Fruit fly (Drosophila melanogaster) whole organism, embryonic: ENCODE data around the gene RhoGAP18B.

ENCODE experiments used
- Adf1 ChIP-seq: fragments of 200-800 bp; sonication (Bioruptor generic); IDR thresholded peaks from 2 replicates; pipeline ENCODE4 v1.3.6; 2022; ENCODE audit warnings: missing biosample characterization, missing genetic modification characterization
- Antp ChIP-seq: fragments of 200-800 bp; sonication (Bioruptor generic); optimal IDR thresholded peaks from 3 replicates; lab custom pipeline; 2016; ENCODE audit warnings: missing biosample characterization, missing genetic modification characterization
- Awh ChIP-seq: fragments of 200-800 bp; sonication (Bioruptor generic); IDR thresholded peaks from 2 replicates; pipeline ENCODE4, ENCODE4 v1.3.6; 2022; ENCODE audit warnings: missing biosample characterization, missing genetic modification characterization
- BEAF-32 ChIP-seq: fragments of 200-800 bp; sonication (Bioruptor generic); optimal IDR thresholded peaks from 3 replicates; lab custom pipeline; 2017; ENCODE audit warnings: missing biosample characterization, missing genetic modification characterization, mild to moderate bottlenecking, moderate library complexity, missing genetic modification reagents
- C15 ChIP-seq: fragments of 200-800 bp; sonication (Bioruptor generic); IDR thresholded peaks from 3 replicates; pipeline ENCODE4 v1.3.6; 2022; ENCODE audit warnings: missing biosample characterization, missing genetic modification characterization
- CG10321 ChIP-seq: fragments of 200-800 bp; sonication (Bioruptor generic); IDR thresholded peaks from 2 replicates; pipeline ENCODE4 v1.3.6; 2022; ENCODE audit warnings: missing biosample characterization, missing genetic modification characterization
- CG10462 ChIP-seq: fragments of 200-800 bp; sonication (Bioruptor generic); optimal IDR thresholded peaks from 2 replicates; lab custom pipeline; 2016; ENCODE audit warnings: missing biosample characterization, missing genetic modification characterization
- CG11695 ChIP-seq: fragments of 200-800 bp; sonication (Bioruptor generic); IDR thresholded peaks from 3 replicates; pipeline ENCODE4 v1.3.6; 2022; ENCODE audit warnings: missing biosample characterization, missing genetic modification characterization
- CG12155 ChIP-seq: fragments of 200-800 bp; sonication (Bioruptor generic); optimal IDR thresholded peaks from 3 replicates; lab custom pipeline; 2016; ENCODE audit warnings: missing biosample characterization, missing genetic modification characterization
- CG12299 ChIP-seq: fragments of 200-800 bp; sonication (Bioruptor generic); optimal IDR thresholded peaks from 2 replicates; lab custom pipeline; 2018; ENCODE audit warnings: missing biosample characterization, mild to moderate bottlenecking, missing genetic modification characterization
- CG12942 ChIP-seq: fragments of 200-800 bp; sonication (Bioruptor generic); optimal IDR thresholded peaks from 3 replicates; lab custom pipeline; 2016; ENCODE audit warnings: missing biosample characterization, missing genetic modification characterization
- CG14710 ChIP-seq: fragments of 200-800 bp; sonication (Bioruptor generic); optimal IDR thresholded peaks from 3 replicates; lab custom pipeline; 2019; ENCODE audit warnings: missing biosample characterization, mild to moderate bottlenecking, missing genetic modification characterization, moderate library complexity
- CG2678 ChIP-seq: fragments of 200-800 bp; sonication (Bioruptor generic); optimal IDR thresholded peaks from 3 replicates; lab custom pipeline; 2019; ENCODE audit warnings: missing biosample characterization, mild to moderate bottlenecking, missing genetic modification characterization, moderate library complexity
- CG34422 ChIP-seq: fragments of 200-800 bp; sonication (Bioruptor generic); IDR thresholded peaks from 3 replicates; pipeline ENCODE4 v1.3.6; 2022; ENCODE audit warnings: missing biosample characterization, missing genetic modification characterization
- CG5180 ChIP-seq: fragments of 200-800 bp; sonication (Bioruptor generic); optimal IDR thresholded peaks from 3 replicates; lab custom pipeline; 2017; ENCODE audit warnings: missing biosample characterization, missing genetic modification characterization, mild to moderate bottlenecking, moderate library complexity, missing genetic modification reagents
- CG6175 ChIP-seq: fragments of 200-800 bp; sonication (Bioruptor generic); IDR thresholded peaks from 3 replicates; pipeline ENCODE4 v1.3.6; 2022; ENCODE audit warnings: missing biosample characterization, missing genetic modification characterization
- CG6791 ChIP-seq: fragments of 200-800 bp; sonication (Bioruptor generic); IDR thresholded peaks from 3 replicates; pipeline ENCODE4 v1.3.6; 2022; ENCODE audit warnings: missing biosample characterization, missing genetic modification characterization; ENCODE audit not compliant: partially characterized antibody
- CG8924 ChIP-seq: fragments of 200-800 bp; optimal IDR thresholded peaks from 3 replicates; lab custom pipeline; 2019; ENCODE audit warnings: missing biosample characterization, mild to moderate bottlenecking, missing genetic modification characterization, moderate library complexity
- D19B ChIP-seq: fragments of 200-800 bp; sonication (Bioruptor generic); optimal IDR thresholded peaks from 2 replicates; lab custom pipeline; 2017; ENCODE audit warnings: missing biosample characterization, mild to moderate bottlenecking, missing genetic modification characterization
- Deaf1 ChIP-seq: fragments of 200-800 bp; optimal IDR thresholded peaks from 3 replicates; lab custom pipeline; 2019; ENCODE audit warnings: missing biosample characterization, mild to moderate bottlenecking, missing genetic modification characterization, moderate library complexity
- E2f2 ChIP-seq: fragments of 200-800 bp; sonication (Bioruptor generic); IDR thresholded peaks from 2 replicates; pipeline ENCODE4 v1.3.6; 2022; ENCODE audit warnings: missing biosample characterization, missing genetic modification characterization
- Fer1 ChIP-seq: fragments of 200-800 bp; sonication (Bioruptor generic); optimal IDR thresholded peaks from 2 replicates; lab custom pipeline; 2017; ENCODE audit warnings: missing biosample characterization, mild to moderate bottlenecking, missing genetic modification characterization
- HmgZ ChIP-seq: fragments of 200-800 bp; sonication (Bioruptor generic); optimal IDR thresholded peaks from 2 replicates; lab custom pipeline; 2018; ENCODE audit warnings: missing biosample characterization, mild to moderate bottlenecking, missing genetic modification characterization
- Nf-YC ChIP-seq: fragments of 200-800 bp; optimal IDR thresholded peaks from 3 replicates; lab custom pipeline; 2019; ENCODE audit warnings: missing biosample characterization, mild to moderate bottlenecking, missing genetic modification characterization, moderate library complexity
- NfI ChIP-seq: fragments of 200-800 bp; sonication (Bioruptor generic); optimal IDR thresholded peaks from 3 replicates; lab custom pipeline; 2018; ENCODE audit warnings: missing biosample characterization, mild to moderate bottlenecking, missing genetic modification characterization, moderate library complexity
- Side ChIP-seq: fragments of 200-800 bp; sonication (Bioruptor generic); optimal IDR thresholded peaks from 2 replicates; lab custom pipeline; 2016; ENCODE audit warnings: missing biosample characterization, missing genetic modification characterization
- Stat92E ChIP-seq, 3 experiments: fragments of >200 bp in 2 of 3; fragments of 200-800 bp in 1 of 3; sonication (Bioruptor generic) in 1 of 3; optimal IDR thresholded peaks; 2 replicates each; lab custom pipeline; 2017 to 2019; ENCODE audit warnings: missing biosample characterization in 3 of 3, missing genetic modification characterization in 3 of 3, mild to moderate bottlenecking in 1 of 3, moderate library complexity in 1 of 3
- Vsx1 ChIP-seq: fragments of 200-800 bp; sonication (Bioruptor generic); optimal IDR thresholded peaks from 2 replicates; lab custom pipeline; 2017; ENCODE audit warnings: missing biosample characterization, mild to moderate bottlenecking, missing genetic modification characterization, missing genetic modification reagents
- bowl ChIP-seq: fragments of 200-800 bp; sonication (Bioruptor generic); IDR thresholded peaks from 2 replicates; pipeline ENCODE4 v1.3.6; 2022; ENCODE audit warnings: missing biosample characterization, missing genetic modification characterization
- cwo ChIP-seq: fragments of 200-800 bp; sonication (Bioruptor generic); optimal IDR thresholded peaks from 3 replicates; lab custom pipeline; 2017; ENCODE audit warnings: missing biosample characterization, missing genetic modification characterization, mild to moderate bottlenecking, moderate library complexity, missing genetic modification reagents
- dati ChIP-seq: fragments of 200-800 bp; sonication (Bioruptor generic); IDR thresholded peaks from 2 replicates; pipeline ENCODE4 v1.3.6; 2022; ENCODE audit warnings: missing biosample characterization, missing genetic modification characterization
- emc ChIP-seq: fragments of 200-800 bp; sonication (Bioruptor generic); optimal IDR thresholded peaks from 2 replicates; lab custom pipeline; 2016; ENCODE audit warnings: missing biosample characterization, missing genetic modification characterization
- fru ChIP-seq: fragments of >200 bp; optimal IDR thresholded peaks from 2 replicates; lab custom pipeline; 2017
- ftz-f1 ChIP-seq: fragments of 200-800 bp; sonication (Bioruptor generic); optimal IDR thresholded peaks from 2 replicates; lab custom pipeline; 2016; ENCODE audit warnings: missing biosample characterization, missing genetic modification characterization
- gcm ChIP-seq: fragments of 200-800 bp; sonication (Bioruptor generic); optimal IDR thresholded peaks from 2 replicates; lab custom pipeline; 2019; ENCODE audit warnings: missing biosample characterization, mild to moderate bottlenecking, missing genetic modification characterization, moderate library complexity
- grau ChIP-seq: fragments of 200-800 bp; optimal IDR thresholded peaks from 3 replicates; lab custom pipeline; 2019; ENCODE audit warnings: missing biosample characterization, mild to moderate bottlenecking, missing genetic modification characterization, moderate library complexity
- grn ChIP-seq: fragments of 200-800 bp; sonication (Bioruptor generic); optimal IDR thresholded peaks from 3 replicates; lab custom pipeline; 2017; ENCODE audit warnings: missing biosample characterization, missing genetic modification characterization
- ham ChIP-seq: fragments of 200-800 bp; sonication (Bioruptor generic); IDR thresholded peaks from 2 replicates; pipeline ENCODE4 v1.3.6; 2022; ENCODE audit warnings: missing biosample characterization, missing genetic modification characterization
- lmd ChIP-seq: fragments of 200-800 bp; sonication (Bioruptor generic); IDR thresholded peaks from 2 replicates; pipeline ENCODE4 v1.3.6; 2022; ENCODE audit warnings: missing biosample characterization, missing genetic modification characterization
- mirr ChIP-seq: fragments of 200-800 bp; sonication (Bioruptor generic); optimal IDR thresholded peaks from 3 replicates; lab custom pipeline; 2018; ENCODE audit warnings: missing biosample characterization, mild to moderate bottlenecking, missing genetic modification characterization
- nmo ChIP-seq: fragments of 200-800 bp; sonication (Bioruptor generic); optimal IDR thresholded peaks from 2 replicates; lab custom pipeline; 2018; ENCODE audit warnings: missing biosample characterization, mild to moderate bottlenecking, missing genetic modification characterization, moderate library complexity
- otp ChIP-seq: fragments of 200-800 bp; sonication (Bioruptor generic); IDR thresholded peaks from 3 replicates; pipeline ENCODE4, ENCODE4 v1.3.6; 2022; ENCODE audit warnings: missing biosample characterization, missing genetic modification characterization
- pros ChIP-seq: fragments of 200-800 bp; sonication (Bioruptor generic); optimal IDR thresholded peaks from 3 replicates; lab custom pipeline; 2019; ENCODE audit warnings: missing biosample characterization, mild to moderate bottlenecking, missing genetic modification characterization, moderate library complexity
- ranshi ChIP-seq: fragments of 200-800 bp; sonication (Bioruptor generic); IDR thresholded peaks from 2 replicates; pipeline ENCODE4 v1.3.6; 2022; ENCODE audit warnings: missing biosample characterization, missing genetic modification characterization
- rib ChIP-seq: fragments of 200-800 bp; sonication (Bioruptor generic); IDR thresholded peaks from 2 replicates; pipeline ENCODE4 v1.3.6; 2022; ENCODE audit warnings: missing biosample characterization, missing genetic modification characterization
- so ChIP-seq: fragments of 200-800 bp; sonication (Bioruptor generic); IDR thresholded peaks from 3 replicates; pipeline ENCODE4 v1.3.6; 2022; ENCODE audit warnings: missing biosample characterization, missing genetic modification characterization
- yki ChIP-seq: fragments of >200 bp; optimal IDR thresholded peaks from 3 replicates; lab custom pipeline; 2018
- zfh1 ChIP-seq: fragments of 200-800 bp; sonication (Bioruptor generic); IDR thresholded peaks from 3 replicates; pipeline ENCODE4 v1.3.6; 2022; ENCODE audit warnings: missing biosample characterization, missing genetic modification characterization
- zfh2 ChIP-seq: fragments of 200-800 bp; sonication (Bioruptor generic); optimal IDR thresholded peaks from 2 replicates; lab custom pipeline; 2016; ENCODE audit warnings: missing biosample characterization, missing genetic modification characterization

Gene RhoGAP18B

dm6 chrX:19153288-19154130 lies 13.4 kb downstream of the RhoGAP18B start (continued):
- TF ChIP-seq mirr (GFP tag; lab: Kevin White, UChicago): peak; percentile 40
- TF ChIP-seq Fer1: peak; percentile 29
- no peak for TF ChIP-seq C15 (GFP tag; lab: Robert Waterston, UW)
- no peak for TF ChIP-seq CG12942 (GFP tag; lab: Kevin White, UChicago)
- peak; percentile 90 for TF ChIP-seq CG6175 (GFP tag; lab: Robert Waterston, UW)
- TF ChIP-seq pros (GFP tag; lab: Kevin White, UChicago): peak; percentile 93
- no peak for TF ChIP-seq bowl (GFP tag; lab: Robert Waterston, UW)
- TF ChIP-seq BEAF-32: no peak
- TF ChIP-seq CG10321 (GFP tag; lab: Robert Waterston, UW): 0 out of 2 replicates have a peak, but pooled peaks have one; percentile 36
- peak; percentile 1 for TF ChIP-seq Antp (GFP tag; lab: Kevin White, UChicago)
- peak; percentile 83; the same call in 1 of the 2 replicates for TF ChIP-seq rib (GFP tag; lab: Robert Waterston, UW)
- no peak for TF ChIP-seq nmo (GFP tag; lab: Kevin White, UChicago)
- TF ChIP-seq so (GFP tag; lab: Robert Waterston, UW): peak; percentile 33; the same call in 1 of the 3 replicates
- TF ChIP-seq yki (lab: Kevin White, UChicago): peak; percentile 75
- TF ChIP-seq E2f2 (GFP tag; lab: Robert Waterston, UW): 0 out of 2 replicates have a peak, but pooled peaks have one; percentile 13
- no peak for TF ChIP-seq grau
- 0 out of 3 replicates have a peak, but pooled peaks have one; percentile 15 for TF ChIP-seq zfh1
- peak; percentile 5 for TF ChIP-seq CG2678 (tag; lab: Kevin White, UChicago)
- TF ChIP-seq CG11695 (GFP tag; lab: Robert Waterston, UW): no peak; the same call in 2 of the 3 replicates
- peak in 1 of 3 experiments; percentile 22 for TF ChIP-seq Stat92E (GFP tag; optimal IDR thresholded peaks at IDR 0.05; lab: Kevin White, UChicago)
- TF ChIP-seq lmd (GFP tag; lab: Robert Waterston, UW): no peak
- no peak for TF ChIP-seq D19B (GFP tag; lab: Kevin White, UChicago)
- TF ChIP-seq CG34422 (GFP tag; lab: Robert Waterston, UW): peak; percentile 68; the same call in 2 of the 3 replicates
- peak; percentile 8 for TF ChIP-seq CG8924 (tag; lab: Kevin White, UChicago)
- TF ChIP-seq dati (GFP tag; lab: Robert Waterston, UW): 0 out of 2 replicates have a peak, but pooled peaks have one; percentile 4
- no peak for TF ChIP-seq fru
- TF ChIP-seq ranshi (GFP tag; lab: Robert Waterston, UW): no peak
- TF ChIP-seq gcm: no peak
- no peak for TF ChIP-seq emc
- TF ChIP-seq NfI (GFP tag; lab: Kevin White, UChicago): no peak
- TF ChIP-seq Vsx1: no peak
- 0 out of 3 replicates have a peak, but pooled peaks have one; percentile 17 for TF ChIP-seq CG6791
- TF ChIP-seq grn (GFP tag; lab: Kevin White, UChicago): no peak
- peak; percentile 48 for TF ChIP-seq Nf-YC
- peak; percentile 98 for TF ChIP-seq Deaf1 (tag; lab: Kevin White, UChicago)
- no peak for TF ChIP-seq zfh2 (GFP tag; lab: Kevin White, UChicago)
- peak; percentile 82 for TF ChIP-seq Adf1
- peak; percentile 4 for TF ChIP-seq Side
- no peak for TF ChIP-seq CG12155 (GFP tag; lab: Kevin White, UChicago)
- TF ChIP-seq otp (GFP tag; lab: Robert Waterston, UW): peak; percentile 4; the same call in 1 of the 3 replicates
- no peak for TF ChIP-seq ham (GFP tag; lab: Robert Waterston, UW)
- peak; percentile 7 for TF ChIP-seq CG12299 (tag; lab: Kevin White, UChicago)
- TF ChIP-seq HmgZ (tag; lab: Kevin White, UChicago): peak; percentile 61
- peak; percentile 94 for TF ChIP-seq ftz-f1 (GFP tag; lab: Kevin White, UChicago)
- TF ChIP-seq Awh: no peak
- TF ChIP-seq CG10462 (GFP tag; lab: Kevin White, UChicago): no peak
- peak; percentile 6 for TF ChIP-seq CG5180 (GFP tag; lab: Kevin White, UChicago)
- TF ChIP-seq CG14710 (tag; lab: Kevin White, UChicago): no peak
- TF ChIP-seq cwo: peak; percentile 91
